Worm (Caenorhabditis elegans) whole organism, late embryonic: ENCODE data around the gene nhr-157.

Source experiments
- C08G9.2 ChIP-seq: sonication (generic microtip); optimal IDR thresholded peaks from 2 replicates; lab custom pipeline; 2016; ENCODE audit warnings: mild to moderate bottlenecking, missing genetic modification characterization, moderate library complexity, missing compliant biosample characterization
- F13H6.1 ChIP-seq: sonication (generic microtip); optimal IDR thresholded peaks from 2 replicates; lab custom pipeline; 2016; ENCODE audit warnings: missing genetic modification characterization, missing compliant biosample characterization
- K09A11.1 ChIP-seq: sonication (generic microtip); optimal IDR thresholded peaks from 2 replicates; lab custom pipeline; 2017; ENCODE audit warnings: antibody characterized with exemption, mild to moderate bottlenecking, missing genetic modification characterization, missing compliant biosample characterization; ENCODE audit not compliant: insufficient read depth
- T23F11.4 ChIP-seq: fragments of 200-800 bp; sonication (Bioruptor generic); optimal IDR thresholded peaks from 2 replicates; lab custom pipeline; 2018; ENCODE audit warnings: mild to moderate bottlenecking, missing genetic modification characterization, missing compliant biosample characterization
- Y22D7AL.16 ChIP-seq: sonication (generic microtip); optimal IDR thresholded peaks from 2 replicates; lab custom pipeline; 2016; ENCODE audit warnings: missing genetic modification characterization, missing compliant biosample characterization
- ahr-1 ChIP-seq: sonication (generic microtip); optimal IDR thresholded peaks from 2 replicates; lab custom pipeline; 2016; ENCODE audit warnings: missing genetic modification characterization, missing compliant biosample characterization
- ceh-19 ChIP-seq: fragments of 200-800 bp; sonication (Bioruptor generic); optimal IDR thresholded peaks from 2 replicates; lab custom pipeline; 2018; ENCODE audit warnings: mild to moderate bottlenecking, missing genetic modification characterization, missing compliant biosample characterization
- ceh-2 ChIP-seq: sonication (generic microtip); optimal IDR thresholded peaks from 2 replicates; lab custom pipeline; 2016; ENCODE audit warnings: missing genotype, missing genetic modification characterization, missing compliant biosample characterization
- ceh-24 ChIP-seq: sonication (generic microtip); optimal IDR thresholded peaks from 2 replicates; lab custom pipeline; 2016; ENCODE audit warnings: mild to moderate bottlenecking, missing genetic modification characterization, missing compliant biosample characterization
- ceh-30 ChIP-seq: fragments of 150-350 bp; optimal IDR thresholded peaks from 2 replicates; lab custom pipeline; 2014; ENCODE audit warnings: missing biosample characterization, missing genetic modification characterization
- ceh-31 ChIP-seq: sonication (generic microtip); optimal IDR thresholded peaks from 2 replicates; lab custom pipeline; 2016; ENCODE audit warnings: missing genetic modification characterization, missing compliant biosample characterization
- ceh-34 ChIP-seq: sonication (generic microtip); optimal IDR thresholded peaks from 2 replicates; lab custom pipeline; 2016; ENCODE audit warnings: mild to moderate bottlenecking, missing genetic modification characterization, missing compliant biosample characterization
- ceh-45 ChIP-seq: fragments of 200-800 bp; sonication (Bioruptor generic); IDR thresholded peaks from 2 replicates; pipeline ENCODE4 v1.3.6; 2022; ENCODE audit warnings: missing genetic modification reagents, missing genetic modification characterization, missing compliant biosample characterization
- ceh-48 ChIP-seq: sonication (generic microtip); optimal IDR thresholded peaks from 2 replicates; lab custom pipeline; 2016; ENCODE audit warnings: missing genetic modification characterization, inconsistent platforms, missing compliant biosample characterization
- ceh-6 ChIP-seq: fragments of 200-800 bp; sonication (Bioruptor generic); optimal IDR thresholded peaks from 2 replicates; lab custom pipeline; 2018; ENCODE audit warnings: mild to moderate bottlenecking, missing genetic modification characterization, missing compliant biosample characterization
- che-1 ChIP-seq: sonication (generic microtip); optimal IDR thresholded peaks from 2 replicates; lab custom pipeline; 2016; ENCODE audit warnings: mild to moderate bottlenecking, missing genetic modification characterization, missing compliant biosample characterization
- dmd-4 ChIP-seq: sonication (generic microtip); optimal IDR thresholded peaks from 2 replicates; lab custom pipeline; 2016; ENCODE audit warnings: borderline replicate concordance, missing genetic modification characterization, missing compliant biosample characterization
- dve-1 ChIP-seq: sonication (generic microtip); optimal IDR thresholded peaks from 2 replicates; lab custom pipeline; 2017; ENCODE audit warnings: antibody characterized with exemption, mild to moderate bottlenecking, missing genetic modification characterization, missing compliant biosample characterization
- elt-2 ChIP-seq: sonication (generic microtip); optimal IDR thresholded peaks from 2 replicates; lab custom pipeline; 2016; ENCODE audit warnings: missing genetic modification reagents, missing genetic modification characterization, missing compliant biosample characterization
- elt-4 ChIP-seq: sonication (generic microtip); optimal IDR thresholded peaks from 2 replicates; lab custom pipeline; 2016; ENCODE audit warnings: missing genetic modification characterization, missing compliant biosample characterization
- ets-4 ChIP-seq: sonication (generic microtip); optimal IDR thresholded peaks from 2 replicates; lab custom pipeline; 2016; ENCODE audit warnings: missing genetic modification characterization, missing compliant biosample characterization
- eyg-1 ChIP-seq: sonication (generic microtip); optimal IDR thresholded peaks from 2 replicates; lab custom pipeline; 2016; ENCODE audit warnings: missing genotype, missing genetic modification characterization, missing compliant biosample characterization
- fkh-6 ChIP-seq: sonication (generic microtip); optimal IDR thresholded peaks from 2 replicates; lab custom pipeline; 2016; ENCODE audit warnings: missing genetic modification characterization, missing compliant biosample characterization
- hlh-13 ChIP-seq: fragments of 200-800 bp; sonication (Bioruptor generic); optimal IDR thresholded peaks from 2 replicates; lab custom pipeline; 2018; ENCODE audit warnings: mild to moderate bottlenecking, missing genetic modification characterization, missing compliant biosample characterization
- hlh-15 ChIP-seq: sonication (generic microtip); optimal IDR thresholded peaks from 2 replicates; lab custom pipeline; 2016; ENCODE audit warnings: missing genetic modification characterization, missing compliant biosample characterization
- hlh-8 ChIP-seq: sonication (generic microtip); optimal IDR thresholded peaks from 2 replicates; lab custom pipeline; 2016; ENCODE audit warnings: missing genotype, missing genetic modification characterization, missing compliant biosample characterization
- lim-6 ChIP-seq: sonication (generic microtip); optimal IDR thresholded peaks from 2 replicates; lab custom pipeline; 2016; ENCODE audit warnings: missing genetic modification characterization, missing compliant biosample characterization
- madf-2 ChIP-seq: sonication (generic microtip); optimal IDR thresholded peaks from 2 replicates; lab custom pipeline; 2017; ENCODE audit warnings: missing genetic modification characterization, missing compliant biosample characterization
- mec-3 ChIP-seq: sonication (generic microtip); optimal IDR thresholded peaks from 2 replicates; lab custom pipeline; 2016; ENCODE audit warnings: borderline replicate concordance, missing genetic modification characterization, missing compliant biosample characterization
- nhr-232 ChIP-seq: sonication (generic microtip); optimal IDR thresholded peaks from 2 replicates; lab custom pipeline; 2016; ENCODE audit warnings: missing genetic modification characterization, missing compliant biosample characterization
- npax-4 ChIP-seq: sonication (generic microtip); optimal IDR thresholded peaks from 2 replicates; lab custom pipeline; 2016; ENCODE audit warnings: missing genetic modification characterization, missing compliant biosample characterization
- odd-2 ChIP-seq: sonication (generic microtip); optimal IDR thresholded peaks from 2 replicates; lab custom pipeline; 2017; ENCODE audit warnings: antibody characterized with exemption, mild to moderate bottlenecking, missing genetic modification characterization, missing compliant biosample characterization
- pag-3 ChIP-seq: sonication (generic microtip); optimal IDR thresholded peaks from 2 replicates; lab custom pipeline; 2016; ENCODE audit warnings: missing compliant biosample characterization, missing genetic modification characterization, borderline replicate concordance
- pat-9 ChIP-seq: fragments of 200-800 bp; sonication (Bioruptor generic); optimal IDR thresholded peaks from 2 replicates; lab custom pipeline; 2018; ENCODE audit warnings: mild to moderate bottlenecking, missing genetic modification characterization, moderate library complexity, missing compliant biosample characterization
- pqm-1 ChIP-seq: sonication (generic microtip); optimal IDR thresholded peaks from 2 replicates; lab custom pipeline; 2016; ENCODE audit warnings: missing genetic modification characterization, missing compliant biosample characterization
- pros-1 ChIP-seq: fragments of 150-350 bp; optimal IDR thresholded peaks from 2 replicates; lab custom pipeline; 2014; ENCODE audit warnings: missing biosample characterization, missing genetic modification reagents, missing genetic modification characterization
- ref-2 ChIP-seq: sonication (generic microtip); optimal IDR thresholded peaks from 2 replicates; lab custom pipeline; 2016; ENCODE audit warnings: missing genetic modification characterization, missing compliant biosample characterization
- rnt-1 ChIP-seq: sonication (generic microtip); optimal IDR thresholded peaks from 2 replicates; lab custom pipeline; 2016; ENCODE audit warnings: missing genetic modification characterization, missing compliant biosample characterization
- sdc-2 ChIP-seq: sonication (generic microtip); optimal IDR thresholded peaks from 2 replicates; lab custom pipeline; 2016; ENCODE audit warnings: missing genotype, missing genetic modification characterization, missing compliant biosample characterization
- sox-2 ChIP-seq: fragments of 200-800 bp; sonication (Bioruptor generic); IDR thresholded peaks from 2 replicates; pipeline ENCODE4 v1.3.6; 2022; ENCODE audit warnings: missing genetic modification reagents, missing genetic modification characterization, missing compliant biosample characterization
- tbx-2 ChIP-seq: sonication (generic microtip); optimal IDR thresholded peaks from 2 replicates; lab custom pipeline; 2016; ENCODE audit warnings: missing genetic modification characterization, missing compliant biosample characterization
- unc-55 ChIP-seq: sonication (generic microtip); optimal IDR thresholded peaks from 2 replicates; lab custom pipeline; 2017; ENCODE audit warnings: missing biosample characterization, missing genetic modification reagents, missing genetic modification characterization
- zip-5 ChIP-seq: sonication (generic microtip); optimal IDR thresholded peaks from 2 replicates; lab custom pipeline; 2016; ENCODE audit warnings: missing genetic modification characterization, missing compliant biosample characterization
- ztf-16 ChIP-seq: sonication (generic microtip); optimal IDR thresholded peaks from 2 replicates; lab custom pipeline; 2017; ENCODE audit warnings: missing genetic modification characterization, missing compliant biosample characterization

nhr-157 gene

ce11 chrV:3857778-3858177, 11.0 kb downstream of the nhr-157 start, which contains the start of gene nhr-188:
Gene nhr-188 (minus strand): TSS chrV:3857861.
- TF ChIP-seq dve-1: no peak
- TF ChIP-seq hlh-15 (tag; lab: Kevin White, UChicago): no peak
- TF ChIP-seq hlh-8: no peak
- no peak for TF ChIP-seq ceh-2 (tag; lab: Kevin White, UChicago)
- no peak for TF ChIP-seq ceh-48 (tag; lab: Kevin White, UChicago)
- TF ChIP-seq hlh-13: no peak
- TF ChIP-seq zip-5 (tag; lab: Kevin White, UChicago): no peak
- TF ChIP-seq C08G9.2 (tag; lab: Kevin White, UChicago): no peak
- TF ChIP-seq ceh-45 (GFP tag; lab: Robert Waterston, UW): no peak
- TF ChIP-seq unc-55 (GFP tag; lab: Kevin White, UChicago): no peak
- no peak for TF ChIP-seq fkh-6
- TF ChIP-seq elt-4: no peak
- TF ChIP-seq ceh-24 (tag; lab: Kevin White, UChicago): no peak
- no peak for TF ChIP-seq ref-2 (tag; lab: Kevin White, UChicago)
- no peak for TF ChIP-seq ets-4
- TF ChIP-seq eyg-1 (tag; lab: Kevin White, UChicago): no peak

ce11 chrV:3855916-3856315, 12.9 kb downstream of the nhr-157 start:
- TF ChIP-seq rnt-1: no peak
- TF ChIP-seq pag-3 (tag; lab: Kevin White, UChicago): no peak
- TF ChIP-seq tbx-2: no peak
- TF ChIP-seq che-1: no peak
- TF ChIP-seq pros-1: no peak
- TF ChIP-seq ceh-6 (GFP tag; lab: Kevin White, UChicago): no peak
- no peak for TF ChIP-seq ceh-48 (tag; lab: Kevin White, UChicago)
- no peak for TF ChIP-seq elt-4
- no peak for TF ChIP-seq hlh-13
- no peak for TF ChIP-seq K09A11.1 (tag; lab: Kevin White, UChicago)
- TF ChIP-seq mec-3 (tag; lab: Kevin White, UChicago): no peak
- no peak for TF ChIP-seq lim-6 (tag; lab: Kevin White, UChicago)
- TF ChIP-seq sdc-2: no peak
- no peak for TF ChIP-seq Y22D7AL.16 (tag; lab: Kevin White, UChicago)
- TF ChIP-seq dmd-4 (tag; lab: Kevin White, UChicago): no peak
- TF ChIP-seq ceh-19 (GFP tag; lab: Kevin White, UChicago): no peak
- no peak for TF ChIP-seq npax-4
- TF ChIP-seq ceh-30: no peak
- no peak for TF ChIP-seq ztf-16
- no peak for TF ChIP-seq sox-2 (GFP tag; lab: Robert Waterston, UW)

- TF ChIP-seq unc-55 (GFP tag; lab: Kevin White, UChicago) (no peak), ceh-6 (GFP tag; lab: Kevin White, UChicago) (no peak), ref-2 (tag; lab: Kevin White, UChicago) (no peak), odd-2 (tag; lab: Kevin White, UChicago) (no peak), ahr-1 (tag; lab: Kevin White, UChicago) (no peak), nhr-232 (tag; lab: Kevin White, UChicago) (no peak), sdc-2 (no peak), T23F11.4 (GFP tag; lab: Kevin White, UChicago) (no peak)
- TF ChIP-seq, all 69 proteins: peak for 0
These were observed 14.0 kb downstream of the nhr-157 start, which contains the start of gene nhr-186 for ce11 chrV:3854847-3855246. Gene nhr-186 (minus strand): TSS chrV:3854947.

- TF ChIP-seq madf-2 (tag; lab: Kevin White, UChicago) (no peak), ceh-19 (GFP tag; lab: Kevin White, UChicago) (no peak), pat-9 (no peak), ceh-31 (no peak), pqm-1 (tag; lab: Kevin White, UChicago) (no peak), elt-2 (tag; lab: Kevin White, UChicago) (no peak), F13H6.1 (tag; lab: Kevin White, UChicago) (no peak), ceh-34 (tag; lab: Kevin White, UChicago) (no peak)
These were observed 17.0 kb downstream of the nhr-157 start for ce11 chrV:3851760-3852159.
